Fruit fly (Drosophila melanogaster) whole organism, embryonic: ENCODE results near the gene CG46458.

Experiments used
- Abd-B ChIP-seq: fragments of 200-800 bp; sonication (Bioruptor generic); optimal IDR thresholded peaks from 2 replicates; lab custom pipeline; 2018; ENCODE audit warnings: missing biosample characterization, mild to moderate bottlenecking, missing genetic modification characterization, moderate library complexity
- BEAF-32 ChIP-seq: fragments of 200-800 bp; sonication (Bioruptor generic); optimal IDR thresholded peaks from 3 replicates; lab custom pipeline; 2017; ENCODE audit warnings: missing biosample characterization, missing genetic modification characterization, mild to moderate bottlenecking, moderate library complexity, missing genetic modification reagents
- CG10366 ChIP-seq: fragments of 200-800 bp; sonication (Bioruptor generic); IDR thresholded peaks from 2 replicates; pipeline ENCODE4 v1.3.6; 2022; ENCODE audit warnings: missing biosample characterization, missing genetic modification characterization
- CG10959 ChIP-seq: fragments of 200-800 bp; sonication (Bioruptor generic); IDR thresholded peaks from 2 replicates; pipeline ENCODE4 v1.3.6; 2022; ENCODE audit warnings: missing biosample characterization, missing genetic modification characterization
- CG12104 ChIP-seq: fragments of 200-800 bp; sonication (Bioruptor generic); optimal IDR thresholded peaks from 3 replicates; lab custom pipeline; 2016; ENCODE audit warnings: missing biosample characterization, missing genetic modification characterization
- CG13894 ChIP-seq: fragments of 200-800 bp; sonication (Bioruptor generic); optimal IDR thresholded peaks from 3 replicates; lab custom pipeline; 2018; ENCODE audit warnings: missing biosample characterization, mild to moderate bottlenecking, missing genetic modification characterization, moderate library complexity
- CG15601 ChIP-seq: fragments of 200-800 bp; sonication (Bioruptor generic); optimal IDR thresholded peaks from 3 replicates; lab custom pipeline; 2019; ENCODE audit warnings: missing biosample characterization, mild to moderate bottlenecking, missing genetic modification characterization, moderate library complexity
- CG1832 ChIP-seq: fragments of 200-800 bp; sonication (Bioruptor generic); optimal IDR thresholded peaks from 2 replicates; lab custom pipeline; 2017; ENCODE audit warnings: missing biosample characterization, mild to moderate bottlenecking, missing genetic modification characterization, inconsistent platforms
- CG2199 ChIP-seq: fragments of 200-800 bp; sonication (Bioruptor generic); IDR thresholded peaks from 3 replicates; pipeline ENCODE4 v1.3.6; 2022; ENCODE audit warnings: missing biosample characterization, missing genetic modification characterization
- CG2712 ChIP-seq: fragments of 200-800 bp; optimal IDR thresholded peaks from 3 replicates; lab custom pipeline; 2019; ENCODE audit warnings: missing biosample characterization, mild to moderate bottlenecking, missing genetic modification characterization, moderate library complexity
- CG31224 ChIP-seq: fragments of 200-800 bp; sonication (Bioruptor generic); IDR thresholded peaks from 2 replicates; pipeline ENCODE4 v1.3.6; 2022; ENCODE audit warnings: missing biosample characterization, missing genetic modification characterization
- CG6272 ChIP-seq: fragments of 200-800 bp; sonication (Bioruptor generic); IDR thresholded peaks from 2 replicates; pipeline ENCODE4 v1.3.6; 2022; ENCODE audit warnings: missing biosample characterization, missing genetic modification characterization
- CG6689 ChIP-seq: fragments of 200-800 bp; sonication (Bioruptor generic); IDR thresholded peaks from 2 replicates; pipeline ENCODE4 v1.3.6; 2022; ENCODE audit warnings: missing biosample characterization, missing genetic modification characterization
- CG6854 ChIP-seq: fragments of 200-800 bp; sonication (Bioruptor generic); optimal IDR thresholded peaks from 3 replicates; lab custom pipeline; 2017; ENCODE audit warnings: missing biosample characterization, mild to moderate bottlenecking, missing genetic modification characterization
- CG7745 ChIP-seq: fragments of 200-800 bp; sonication (Bioruptor generic); optimal IDR thresholded peaks from 2 replicates; lab custom pipeline; 2018; ENCODE audit warnings: missing biosample characterization, mild to moderate bottlenecking, missing genetic modification characterization, moderate library complexity
- CTCF ChIP-seq: fragments of 200-800 bp; sonication (Bioruptor generic); optimal IDR thresholded peaks from 2 replicates; lab custom pipeline; 2017; ENCODE audit warnings: missing biosample characterization, mild to moderate bottlenecking, missing genetic modification characterization, moderate library complexity
- D19B ChIP-seq: fragments of 200-800 bp; sonication (Bioruptor generic); optimal IDR thresholded peaks from 2 replicates; lab custom pipeline; 2017; ENCODE audit warnings: missing biosample characterization, mild to moderate bottlenecking, missing genetic modification characterization
- E2f2 ChIP-seq: fragments of 200-800 bp; sonication (Bioruptor generic); IDR thresholded peaks from 2 replicates; pipeline ENCODE4 v1.3.6; 2022; ENCODE audit warnings: missing biosample characterization, missing genetic modification characterization
- HmgD ChIP-seq: fragments of 200-800 bp; sonication (Bioruptor generic); optimal IDR thresholded peaks from 3 replicates; lab custom pipeline; 2016; ENCODE audit warnings: missing biosample characterization, missing genetic modification characterization
- MTF-1 ChIP-seq: fragments of 200-800 bp; sonication (Bioruptor generic); optimal IDR thresholded peaks from 2 replicates; lab custom pipeline; 2018; ENCODE audit warnings: missing biosample characterization, mild to moderate bottlenecking, missing genetic modification characterization, borderline replicate concordance
- NC2α ChIP-seq: fragments of 200-800 bp; sonication (Bioruptor generic); optimal IDR thresholded peaks from 2 replicates; lab custom pipeline; 2016; ENCODE audit warnings: missing biosample characterization, missing genetic modification characterization
- NFAT ChIP-seq: fragments of 200-800 bp; sonication (Bioruptor generic); IDR thresholded peaks from 2 replicates; pipeline ENCODE4 v1.3.6; 2022; ENCODE audit warnings: missing biosample characterization, missing genetic modification characterization
- Nf-YB ChIP-seq: fragments of 200-800 bp; sonication (Bioruptor generic); optimal IDR thresholded peaks from 3 replicates; lab custom pipeline; 2019; ENCODE audit warnings: missing biosample characterization, mild to moderate bottlenecking, missing genetic modification characterization, moderate library complexity
- Rx ChIP-seq: fragments of 200-800 bp; sonication (Bioruptor generic); IDR thresholded peaks from 2 replicates; pipeline ENCODE4 v1.3.6; 2022; ENCODE audit warnings: missing biosample characterization, missing genetic modification characterization
- Sox100B ChIP-seq: fragments of 200-800 bp; sonication (Bioruptor generic); optimal IDR thresholded peaks from 3 replicates; lab custom pipeline; 2018; ENCODE audit warnings: missing biosample characterization, mild to moderate bottlenecking, missing genetic modification characterization
- abd-A ChIP-seq: fragments of 200-800 bp; sonication (Bioruptor generic); optimal IDR thresholded peaks from 3 replicates; lab custom pipeline; 2019; ENCODE audit warnings: missing biosample characterization, mild to moderate bottlenecking, missing genetic modification characterization, moderate library complexity
- ase ChIP-seq: fragments of 200-800 bp; sonication (Bioruptor generic); IDR thresholded peaks from 3 replicates; pipeline ENCODE4 v1.3.6; 2022; ENCODE audit warnings: missing biosample characterization, missing genetic modification characterization
- az2 ChIP-seq: fragments of 200-800 bp; sonication (Bioruptor generic); optimal IDR thresholded peaks from 3 replicates; lab custom pipeline; 2016; ENCODE audit warnings: missing biosample characterization, missing genetic modification characterization
- br ChIP-seq: fragments of >200 bp; optimal IDR thresholded peaks from 2 replicates; lab custom pipeline; 2017
- chif ChIP-seq, 2 experiments: fragments of 200-800 bp; sonication (Bioruptor generic); optimal IDR thresholded peaks; 3 replicates each; lab custom pipeline; 2016; ENCODE audit warnings: missing biosample characterization in 2 of 2, missing genetic modification characterization in 2 of 2
- chinmo ChIP-seq: fragments of 200-800 bp; sonication (Bioruptor generic); IDR thresholded peaks from 4 replicates; pipeline ENCODE4 v1.3.6; 2022; ENCODE audit warnings: missing biosample characterization, missing genetic modification characterization; ENCODE audit not compliant: partially characterized antibody
- cwo ChIP-seq: fragments of 200-800 bp; sonication (Bioruptor generic); optimal IDR thresholded peaks from 3 replicates; lab custom pipeline; 2017; ENCODE audit warnings: missing biosample characterization, missing genetic modification characterization, mild to moderate bottlenecking, moderate library complexity, missing genetic modification reagents
- fd3F ChIP-seq: fragments of 200-800 bp; sonication (Bioruptor generic); optimal IDR thresholded peaks from 2 replicates; lab custom pipeline; 2018; ENCODE audit warnings: missing biosample characterization, mild to moderate bottlenecking, missing genetic modification characterization, moderate library complexity
- fd96Cb ChIP-seq: fragments of 200-800 bp; sonication (Bioruptor generic); optimal IDR thresholded peaks from 2 replicates; lab custom pipeline; 2018; ENCODE audit warnings: missing biosample characterization, mild to moderate bottlenecking, missing genetic modification characterization, moderate library complexity
- gcm2 ChIP-seq: fragments of 200-800 bp; sonication (Bioruptor generic); optimal IDR thresholded peaks from 2 replicates; lab custom pipeline; 2016; ENCODE audit warnings: missing biosample characterization, missing genetic modification characterization
- gsb ChIP-seq: fragments of 200-800 bp; sonication (Bioruptor generic); IDR thresholded peaks from 2 replicates; pipeline ENCODE4 v1.3.6; 2022; ENCODE audit warnings: missing biosample characterization, missing genetic modification characterization
- hth ChIP-seq: fragments of >200 bp; optimal IDR thresholded peaks from 2 replicates; lab custom pipeline; 2017; ENCODE audit warnings: inconsistent platforms
- kah ChIP-seq: fragments of 200-800 bp; sonication (Bioruptor generic); optimal IDR thresholded peaks from 2 replicates; lab custom pipeline; 2018; ENCODE audit warnings: missing biosample characterization, mild to moderate bottlenecking, missing genetic modification characterization
- lab ChIP-seq: fragments of 200-800 bp; sonication (Bioruptor generic); optimal IDR thresholded peaks from 3 replicates; lab custom pipeline; 2017; ENCODE audit warnings: missing biosample characterization, missing genetic modification characterization, mild to moderate bottlenecking, moderate library complexity, missing genetic modification reagents
- luna ChIP-seq: fragments of 200-800 bp; sonication (Bioruptor generic); optimal IDR thresholded peaks from 2 replicates; lab custom pipeline; 2016; ENCODE audit warnings: missing biosample characterization, missing genetic modification characterization
- nom ChIP-seq: fragments of 200-800 bp; sonication (Bioruptor generic); optimal IDR thresholded peaks from 2 replicates; lab custom pipeline; 2017; ENCODE audit warnings: missing biosample characterization, missing genetic modification characterization, mild to moderate bottlenecking, moderate library complexity, missing genetic modification reagents
- onecut ChIP-seq: fragments of 200-800 bp; sonication (Bioruptor generic); IDR thresholded peaks from 2 replicates; pipeline ENCODE4 v1.3.6; 2022; ENCODE audit warnings: missing biosample characterization, missing genetic modification characterization
- pb ChIP-seq: fragments of 200-800 bp; sonication (Bioruptor generic); optimal IDR thresholded peaks from 3 replicates; lab custom pipeline; 2016; ENCODE audit warnings: missing biosample characterization, missing genetic modification characterization
- pros ChIP-seq: fragments of 200-800 bp; sonication (Bioruptor generic); optimal IDR thresholded peaks from 3 replicates; lab custom pipeline; 2019; ENCODE audit warnings: missing biosample characterization, mild to moderate bottlenecking, missing genetic modification characterization, moderate library complexity
- sob ChIP-seq: fragments of 200-800 bp; sonication (Bioruptor generic); IDR thresholded peaks from 2 replicates; pipeline ENCODE4 v1.3.6; 2022; ENCODE audit warnings: missing biosample characterization, missing genetic modification characterization
- sqz ChIP-seq: fragments of 200-800 bp; sonication (Bioruptor generic); optimal IDR thresholded peaks from 3 replicates; lab custom pipeline; 2018; ENCODE audit warnings: missing biosample characterization, mild to moderate bottlenecking, missing genetic modification characterization
- sug ChIP-seq: fragments of 200-800 bp; optimal IDR thresholded peaks from 2 replicates; lab custom pipeline; 2019; ENCODE audit warnings: missing biosample characterization, mild to moderate bottlenecking, missing genetic modification characterization, moderate library complexity
- tna ChIP-seq: fragments of 200-800 bp; sonication (Bioruptor generic); IDR thresholded peaks from 2 replicates; pipeline ENCODE4 v1.3.6; 2022; ENCODE audit warnings: missing biosample characterization, missing genetic modification characterization; ENCODE audit not compliant: partially characterized antibody
- trh ChIP-seq: fragments of 200-800 bp; sonication (Bioruptor generic); optimal IDR thresholded peaks from 2 replicates; lab custom pipeline; 2016; ENCODE audit warnings: missing biosample characterization, missing genetic modification characterization
- unpg ChIP-seq: fragments of 200-800 bp; sonication (Bioruptor generic); optimal IDR thresholded peaks from 3 replicates; lab custom pipeline; 2018; ENCODE audit warnings: missing biosample characterization, mild to moderate bottlenecking, missing genetic modification characterization, moderate library complexity
- yki ChIP-seq: fragments of >200 bp; optimal IDR thresholded peaks from 3 replicates; lab custom pipeline; 2018
- zfh2 ChIP-seq: fragments of 200-800 bp; sonication (Bioruptor generic); optimal IDR thresholded peaks from 2 replicates; lab custom pipeline; 2016; ENCODE audit warnings: missing biosample characterization, missing genetic modification characterization

CG46458 gene

DNA sequence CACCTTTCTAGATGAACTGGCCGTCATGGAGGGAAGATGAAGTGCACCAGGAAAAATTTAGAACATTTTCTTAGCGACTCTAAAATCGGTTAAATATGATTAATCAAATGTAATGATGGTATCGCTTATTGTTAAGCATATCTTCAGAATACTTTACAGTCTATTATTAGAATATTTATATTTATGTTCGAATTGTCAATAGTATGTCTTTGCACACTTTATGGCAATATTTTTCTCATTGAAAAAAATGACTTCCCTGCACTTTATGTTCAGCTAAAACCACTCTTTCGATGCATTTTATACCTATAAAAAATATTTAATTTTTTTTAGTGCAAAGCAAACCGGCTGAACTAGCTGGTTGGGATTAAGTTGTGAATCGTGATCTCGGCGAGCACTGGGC is 3.6 kb downstream of the CG46458 start:
- TF ChIP-seq nom (GFP tag; lab: Kevin White, UChicago), result peak; percentile 30
- no peak for TF ChIP-seq onecut (GFP tag; lab: Robert Waterston, UW)

DNA sequence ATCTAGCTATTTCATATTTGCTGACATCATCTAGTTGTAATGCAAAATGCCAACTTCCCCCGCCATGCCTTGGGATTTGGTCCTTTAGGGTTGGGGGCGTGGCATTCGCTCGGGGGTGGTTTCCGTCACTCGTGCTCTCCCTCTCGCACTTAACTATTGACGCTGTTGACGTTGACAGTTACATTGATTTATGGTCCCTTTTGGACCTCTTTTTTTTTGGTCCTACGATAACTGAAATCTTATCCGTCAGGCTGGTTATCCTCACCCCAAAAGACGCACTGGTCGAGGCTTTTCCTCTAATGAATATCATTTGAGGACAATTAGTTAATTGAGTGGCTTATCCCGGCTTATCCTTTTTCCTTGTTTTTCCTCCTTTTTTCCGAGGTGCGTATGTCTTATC is 5.0 kb downstream of the CG46458 start:
- TF ChIP-seq CG2712 (tag; lab: Kevin White, UChicago), result no peak
- TF ChIP-seq CG15601 (tag; lab: Kevin White, UChicago), result no peak
- TF ChIP-seq zfh2, result no peak
- TF ChIP-seq br (lab: Kevin White, UChicago), result no peak
- TF ChIP-seq trh (GFP tag; lab: Kevin White, UChicago), result no peak
- no peak for TF ChIP-seq CG6272 (GFP tag; lab: Robert Waterston, UW)
- no peak for TF ChIP-seq CG31224
- TF ChIP-seq luna, result no peak
- TF ChIP-seq fd3F, result no peak
- no peak for TF ChIP-seq yki (lab: Kevin White, UChicago)
- TF ChIP-seq CG6689 (GFP tag; lab: Robert Waterston, UW), result no peak
- TF ChIP-seq CG13894 (tag; lab: Kevin White, UChicago), result no peak
- TF ChIP-seq sqz (GFP tag; lab: Kevin White, UChicago), result peak; percentile 65
- TF ChIP-seq CG7745, result no peak
- no peak for TF ChIP-seq tna (GFP tag; lab: Robert Waterston, UW)
- no peak for TF ChIP-seq sug (tag; lab: Kevin White, UChicago)
- no peak for TF ChIP-seq CG10959
- no peak for TF ChIP-seq cwo (GFP tag; lab: Kevin White, UChicago)
- no peak for TF ChIP-seq lab (GFP tag; lab: Kevin White, UChicago)
- TF ChIP-seq sob (GFP tag; lab: Robert Waterston, UW), result no peak
- TF ChIP-seq NFAT (GFP tag; lab: Robert Waterston, UW), result no peak
- TF ChIP-seq MTF-1 (GFP tag; lab: Kevin White, UChicago), result no peak
- no peak for TF ChIP-seq CG2199 (GFP tag; lab: Robert Waterston, UW)
- no peak for TF ChIP-seq Rx (GFP tag; lab: Robert Waterston, UW)
- TF ChIP-seq gcm2, result no peak
- no peak for TF ChIP-seq fd96Cb (tag; lab: Kevin White, UChicago)
- TF ChIP-seq kah, result no peak
- no peak for TF ChIP-seq chif (GFP tag; optimal IDR thresholded peaks at IDR 0.05; lab: Kevin White, UChicago)
- TF ChIP-seq CG6854 (GFP tag; lab: Kevin White, UChicago), result no peak
- TF ChIP-seq pros (GFP tag; lab: Kevin White, UChicago), result peak; percentile 87
- TF ChIP-seq Nf-YB (GFP tag; lab: Kevin White, UChicago), result peak; percentile 41
- no peak for TF ChIP-seq CG12104 (GFP tag; lab: Kevin White, UChicago)
- no peak for TF ChIP-seq D19B
- TF ChIP-seq HmgD (GFP tag; lab: Kevin White, UChicago), result no peak
- no peak for TF ChIP-seq Sox100B (GFP tag; lab: Kevin White, UChicago)
- TF ChIP-seq BEAF-32 (GFP tag; lab: Kevin White, UChicago), result no peak
- TF ChIP-seq CG10366, result no peak
- peak; percentile 27 for TF ChIP-seq abd-A (tag; lab: Kevin White, UChicago)
- no peak for TF ChIP-seq gsb (GFP tag; lab: Robert Waterston, UW)
- no peak for TF ChIP-seq pb
- TF ChIP-seq Abd-B (GFP tag; lab: Kevin White, UChicago), result no peak
- TF ChIP-seq ase (GFP tag; lab: Robert Waterston, UW), result no peak
- no peak for TF ChIP-seq az2 (GFP tag; lab: Kevin White, UChicago)
- TF ChIP-seq E2f2, result no peak
- no peak for TF ChIP-seq chinmo
- peak; percentile 86 for TF ChIP-seq hth
- TF ChIP-seq unpg (GFP tag; lab: Kevin White, UChicago), result no peak
- TF ChIP-seq NC2α, result no peak
- peak; percentile 6 for TF ChIP-seq CG1832 (GFP tag; lab: Kevin White, UChicago)
- TF ChIP-seq CTCF (GFP tag; lab: Kevin White, UChicago), result no peak
